Worm (Caenorhabditis elegans): ENCODE measurements around the gene F19G12.4.

- TF ChIP-seq ama-1 (optimal IDR thresholded peaks at IDR 0.05) (no peak), Y75B8A.6 (GFP tag; IDR thresholded peaks at IDR 0.05) (no peak)
Measured at ce11 chrX:1401259-1401658, 15.8 kb upstream of the F19G12.4 start, which contains the start of gene ZK402.5.
